Fruit fly (Drosophila melanogaster): ENCODE results near the gene CG3942.

dm6 chr3R:12272826-12273225 is 18.8 kb downstream of the CG3942 start, which contains the start of gene Sfp87B:
- TF ChIP-seq EcR (GFP tag; optimal IDR thresholded peaks at IDR 0.05) = no peak
- TF ChIP-seq fd96Ca (GFP tag; IDR thresholded peaks at IDR 0.05) = no peak
- TF ChIP-seq CG15710 (tag; optimal IDR thresholded peaks at IDR 0.05) = no peak
- no peak for TF ChIP-seq CG8301 (tag; optimal IDR thresholded peaks at IDR 0.05)
- TF ChIP-seq CG34367 (tag; optimal IDR thresholded peaks at IDR 0.05) = no peak
- no peak for TF ChIP-seq rn (GFP tag; IDR thresholded peaks at IDR 0.05)
- no peak for TF ChIP-seq CG14655 (GFP tag; optimal IDR thresholded peaks at IDR 0.05)
- no peak for TF ChIP-seq CG9948 (tag; optimal IDR thresholded peaks at IDR 0.05)
- TF ChIP-seq Ets98B (GFP tag; IDR thresholded peaks at IDR 0.05) = no peak
- no peak for TF ChIP-seq CG17806 (tag; optimal IDR thresholded peaks at IDR 0.05)
- no peak for TF ChIP-seq CG32121 (GFP tag; IDR thresholded peaks at IDR 0.05)
- no peak for TF ChIP-seq D1 (tag; optimal IDR thresholded peaks at IDR 0.05)
- no peak for TF ChIP-seq CG4496 (GFP tag; IDR thresholded peaks at IDR 0.05)
